Fruit fly (Drosophila melanogaster) S2 (cell line): ENCODE results near the gene CDase.

Source experiments
- CG8478 ChIP-seq: fragments of >200 bp; optimal IDR thresholded peaks from 2 replicates; lab custom pipeline; 2018
- CTCF ChIP-seq, 2 experiments: fragments of >200 bp; optimal IDR thresholded peaks; 2 replicates each; lab custom pipeline; 2018

DNA sequence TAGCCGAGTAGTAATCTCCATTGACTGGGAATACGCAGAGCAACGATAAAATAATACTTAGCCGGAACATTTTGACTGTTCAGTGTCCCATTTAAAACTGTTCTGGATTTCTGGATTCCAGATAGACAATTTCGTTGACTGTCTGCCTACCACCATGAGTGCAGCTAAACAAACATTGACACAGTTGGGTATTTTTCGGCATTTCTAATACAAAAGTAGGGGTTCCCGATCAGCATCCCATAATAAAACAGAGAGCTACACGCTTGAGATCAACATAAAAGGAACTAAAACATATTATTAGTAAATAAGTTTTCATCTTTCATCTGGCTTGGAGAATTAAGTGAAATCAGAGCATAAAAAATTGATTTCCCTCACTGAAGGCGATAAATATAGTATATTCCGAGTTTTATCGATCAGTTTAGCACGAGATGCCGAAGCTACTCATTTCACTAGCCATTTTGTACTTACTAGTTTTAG lies 46.3 kb downstream of the CDase start, which contains the start of the genes PH4alphaSG1 and CG15539:
- no peak for TF ChIP-seq CTCF (optimal IDR thresholded peaks at IDR 0.05; lab: Kevin White, UChicago)
- TF ChIP-seq CG8478 (lab: Kevin White, UChicago) = no peak
